Worm (Caenorhabditis elegans) whole organism, midembryonic: ENCODE measurements around the gene ZK686.3.

Experiments used
- cog-1 ChIP-seq: sonication (generic microtip); optimal IDR thresholded peaks from 2 replicates; lab custom pipeline; 2016; ENCODE audit warnings: missing genetic modification characterization, missing compliant biosample characterization
- ztf-29 ChIP-seq: fragments of 200-800 bp; sonication (Bioruptor generic); IDR thresholded peaks from 2 replicates; pipeline ENCODE4 v1.3.6; 2022; ENCODE audit warnings: missing genetic modification reagents, missing genetic modification characterization, missing compliant biosample characterization

ce11 chrIII:7737646-7738258, 31.1 kb downstream of the ZK686.3 start:
- TF ChIP-seq ztf-29 (GFP tag; lab: Robert Waterston, UW) (no peak), cog-1 (tag; lab: Kevin White, UChicago) (no peak)
